Worm (Caenorhabditis elegans): Measurements from ENCODE around the gene egl-10.

- TF ChIP-seq nhr-25 (tag; optimal IDR thresholded peaks at IDR 0.05) (no peak), nhr-10 (tag; optimal IDR thresholded peaks at IDR 0.05) (no peak), F13H6.1 (tag; optimal IDR thresholded peaks at IDR 0.05) (peak; percentile 26), nhr-12 (tag; optimal IDR thresholded peaks at IDR 0.05) (no peak)
These were observed 4.9 kb upstream of the egl-10 start for ce11 chrV:12467755-12468154.

Measured in whole organism, L2 larva.